Worm (Caenorhabditis elegans) whole organism, L4 larva: Measurements from ENCODE around the gene F13H10.9.
A peak's percentile ranks its signal among the peaks of the same experiment; 100 is the strongest.

Source experiments
- F10B5.3 ChIP-seq: sonication (generic microtip); optimal IDR thresholded peaks from 2 replicates; lab custom pipeline; 2016; ENCODE audit warnings: mild to moderate bottlenecking, missing genetic modification characterization, missing compliant biosample characterization
- F37D6.2 ChIP-seq: sonication (generic microtip); optimal IDR thresholded peaks from 2 replicates; lab custom pipeline; 2016; ENCODE audit warnings: mild to moderate bottlenecking, missing genetic modification characterization, missing compliant biosample characterization
- F44E2.7 ChIP-seq: fragments of 200-800 bp; sonication (Bioruptor generic); IDR thresholded peaks from 2 replicates; pipeline ENCODE4 v2.1.2; 2022; ENCODE audit warnings: missing genetic modification characterization, missing compliant biosample characterization
- T26A8.4 ChIP-seq: fragments of 200-800 bp; sonication (Bioruptor generic); IDR thresholded peaks from 2 replicates; pipeline ENCODE4 v1.3.6; 2022; ENCODE audit warnings: missing genetic modification characterization, missing compliant biosample characterization
- Y105C5A.15 ChIP-seq: fragments of 200-800 bp; sonication (Bioruptor generic); IDR thresholded peaks from 2 replicates; pipeline ENCODE4 v1.3.6; 2022; ENCODE audit warnings: missing genetic modification characterization, missing compliant biosample characterization
- ZK337.2 ChIP-seq: fragments of 200-800 bp; sonication (Bioruptor generic); IDR thresholded peaks from 2 replicates; pipeline ENCODE4 v1.3.6; 2022; ENCODE audit warnings: missing genetic modification reagents, missing genetic modification characterization, missing compliant biosample characterization
- aha-1 ChIP-seq: fragments of 150-350 bp; peaks from one replicate; lab custom pipeline; 2014; ENCODE audit warnings: missing biosample characterization, missing genetic modification characterization
- aly-2 ChIP-seq: sonication (generic microtip); optimal IDR thresholded peaks from 2 replicates; lab custom pipeline; 2018; ENCODE audit warnings: missing biosample characterization, missing genetic modification characterization
- arid-1 ChIP-seq: fragments of 200-800 bp; sonication (Bioruptor generic); conservative IDR thresholded peaks from 2 replicates; pipeline ENCODE4 v1.3.6; 2022; ENCODE audit warnings: missing genetic modification reagents, missing genetic modification characterization, missing compliant biosample characterization
- ceh-44 ChIP-seq: fragments of 200-800 bp; sonication (Bioruptor generic); IDR thresholded peaks from 2 replicates; pipeline ENCODE4 v1.3.6; 2022; ENCODE audit warnings: missing genetic modification reagents, missing genetic modification characterization, missing compliant biosample characterization
- ceh-82 ChIP-seq: sonication (generic microtip); optimal IDR thresholded peaks from 2 replicates; lab custom pipeline; 2017; ENCODE audit warnings: missing biosample characterization, missing genetic modification characterization
- ces-1 ChIP-seq: fragments of 150-350 bp; sonication (generic microtip); optimal IDR thresholded peaks from 4 replicates; lab custom pipeline; 2014; ENCODE audit warnings: missing biosample characterization, missing genetic modification reagents, missing genetic modification characterization
- daf-16 ChIP-seq, 3 experiments: sonication (generic microtip); optimal IDR thresholded peaks; 2 replicates each; lab custom pipeline; 2016 to 2017; ENCODE audit warnings: missing genetic modification characterization in 3 of 3, missing genetic modification reagents in 3 of 3, mild to moderate bottlenecking in 2 of 3, missing compliant biosample characterization in 2 of 3, missing biosample characterization in 1 of 3, moderate library complexity in 1 of 3
- daf-8 ChIP-seq: fragments of 200-800 bp; sonication (Bioruptor generic); IDR thresholded peaks from 2 replicates; pipeline ENCODE4 v1.3.6; 2022; ENCODE audit warnings: missing genetic modification characterization, missing compliant biosample characterization
- dpl-1 ChIP-seq: fragments of 150-350 bp; optimal IDR thresholded peaks from 2 replicates; lab custom pipeline; 2014; ENCODE audit warnings: missing biosample characterization, missing genetic modification reagents, missing genetic modification characterization
- dve-1 ChIP-seq: sonication (generic microtip); optimal IDR thresholded peaks from 2 replicates; lab custom pipeline; 2017; ENCODE audit warnings: antibody characterized with exemption, mild to moderate bottlenecking, missing genetic modification characterization, missing compliant biosample characterization; ENCODE audit not compliant: insufficient read depth
- gei-8 ChIP-seq: fragments of 200-800 bp; sonication (Bioruptor generic); optimal IDR thresholded peaks from 2 replicates; lab custom pipeline; 2018; ENCODE audit warnings: mild to moderate bottlenecking, missing genetic modification characterization, missing compliant biosample characterization
- hif-1 ChIP-seq, 2 experiments: sonication (generic microtip); optimal IDR thresholded peaks; 2 replicates each; lab custom pipeline; 2016 to 2017; ENCODE audit warnings: missing compliant biosample characterization in 2 of 2, missing genetic modification characterization in 2 of 2, missing genetic modification reagents in 2 of 2, missing genotype in 2 of 2, mild to moderate bottlenecking in 1 of 2
- hlh-30 ChIP-seq: sonication (generic microtip); optimal IDR thresholded peaks from 2 replicates; lab custom pipeline; 2017; ENCODE audit warnings: antibody characterized with exemption, mild to moderate bottlenecking, missing genetic modification characterization, missing compliant biosample characterization; ENCODE audit not compliant: insufficient read depth
- jun-1 ChIP-seq: fragments of 150-350 bp; optimal IDR thresholded peaks from 2 replicates; lab custom pipeline; 2014; ENCODE audit warnings: missing biosample characterization, missing genetic modification reagents, missing genetic modification characterization
- lin-38 ChIP-seq: fragments of 200-800 bp; sonication (Bioruptor generic); IDR thresholded peaks from 2 replicates; pipeline ENCODE4 v1.3.6; 2022; ENCODE audit warnings: missing genetic modification reagents, missing genetic modification characterization, missing compliant biosample characterization
- madf-9 ChIP-seq: fragments of 200-800 bp; sonication (Bioruptor generic); conservative IDR thresholded peaks from 2 replicates; pipeline ENCODE4 v1.3.6; 2022; ENCODE audit warnings: missing genetic modification reagents, missing genetic modification characterization, missing compliant biosample characterization
- mdl-1 ChIP-seq, 2 experiments: fragments of 150-350 bp in 1 of 2; sonication (generic microtip) in 1 of 2; optimal IDR thresholded peaks; 2 replicates each; lab custom pipeline; 2014 to 2017; ENCODE audit warnings: missing biosample characterization in 2 of 2, missing genetic modification characterization in 2 of 2
- mdt-29 ChIP-seq: fragments of 200-800 bp; sonication (Bioruptor generic); IDR thresholded peaks from 2 replicates; pipeline ENCODE4 v1.3.6; 2022; ENCODE audit warnings: missing genetic modification reagents, missing genetic modification characterization, missing compliant biosample characterization
- mep-1 ChIP-seq: fragments of 150-350 bp; sonication (generic microtip); optimal IDR thresholded peaks from 3 replicates; lab custom pipeline; 2014; ENCODE audit warnings: missing biosample characterization, missing genetic modification characterization
- mxl-2 ChIP-seq: fragments of 200-800 bp; sonication (Bioruptor generic); conservative IDR thresholded peaks from 2 replicates; pipeline ENCODE4 v1.3.6; 2022; ENCODE audit warnings: missing genetic modification reagents, missing genetic modification characterization, missing compliant biosample characterization
- nhr-102 ChIP-seq: sonication (generic microtip); optimal IDR thresholded peaks from 2 replicates; lab custom pipeline; 2016; ENCODE audit warnings: mild to moderate bottlenecking, missing genetic modification characterization, moderate library complexity, missing compliant biosample characterization
- nhr-11 ChIP-seq: fragments of 150-350 bp; optimal IDR thresholded peaks from 2 replicates; lab custom pipeline; 2014; ENCODE audit warnings: missing biosample characterization, missing genetic modification characterization
- nhr-76 ChIP-seq: fragments of 150-350 bp; optimal IDR thresholded peaks from 2 replicates; lab custom pipeline; 2014; ENCODE audit warnings: missing biosample characterization, missing genetic modification characterization
- pqm-1 ChIP-seq: sonication (generic microtip); optimal IDR thresholded peaks from 2 replicates; lab custom pipeline; 2017; ENCODE audit warnings: missing biosample characterization, missing genetic modification characterization
- rbr-2 ChIP-seq: sonication (generic microtip); optimal IDR thresholded peaks from 2 replicates; lab custom pipeline; 2016; ENCODE audit warnings: missing genotype, missing genetic modification characterization, missing compliant biosample characterization
- set-16 ChIP-seq: fragments of 200-800 bp; sonication (Bioruptor generic); IDR thresholded peaks from 2 replicates; pipeline ENCODE4 v1.3.6; 2022; ENCODE audit warnings: missing genetic modification reagents, missing genetic modification characterization, missing compliant biosample characterization
- skn-1 ChIP-seq: fragments of 150-350 bp; optimal IDR thresholded peaks from 2 replicates; lab custom pipeline; 2014; ENCODE audit warnings: missing biosample characterization, missing genetic modification characterization
- snpc-1.2 ChIP-seq: fragments of 200-800 bp; sonication (Bioruptor generic); IDR thresholded peaks from 2 replicates; pipeline ENCODE4 v1.3.6; 2022; ENCODE audit warnings: missing genetic modification reagents, missing genetic modification characterization, missing compliant biosample characterization
- snpc-4 ChIP-seq: fragments of 150-350 bp; optimal IDR thresholded peaks from 2 replicates; lab custom pipeline; 2014; ENCODE audit warnings: missing biosample characterization, missing genetic modification characterization
- spr-1 ChIP-seq: sonication (generic microtip); optimal IDR thresholded peaks from 2 replicates; lab custom pipeline; 2016; ENCODE audit warnings: mild to moderate bottlenecking, missing genetic modification characterization, missing compliant biosample characterization
- unc-62 ChIP-seq, 3 experiments: fragments of 150-350 bp in 1 of 3; sonication (generic microtip); optimal IDR thresholded peaks in 2 of 3; peaks in 1 of 3; 1 replicate in 1 of 3; 2 replicates in 2 of 3; lab custom pipeline; 2014 to 2017; ENCODE audit warnings: missing biosample characterization in 3 of 3, missing genetic modification characterization in 3 of 3, missing genetic modification reagents in 3 of 3, missing genotype in 1 of 3
- zag-1 ChIP-seq: fragments of 150-350 bp; optimal IDR thresholded peaks from 2 replicates; lab custom pipeline; 2014; ENCODE audit warnings: missing biosample characterization, missing genetic modification characterization
- zfp-3 ChIP-seq: fragments of 200-800 bp; sonication (Bioruptor generic); conservative IDR thresholded peaks from 2 replicates; pipeline ENCODE4 v1.3.6; 2022; ENCODE audit warnings: missing genetic modification reagents, missing genetic modification characterization, missing compliant biosample characterization
- zip-11 ChIP-seq: fragments of 200-800 bp; sonication (Bioruptor generic); IDR thresholded peaks from 2 replicates; pipeline ENCODE4 v1.3.6; 2022; ENCODE audit warnings: missing genetic modification characterization, missing compliant biosample characterization
- ztf-7 ChIP-seq: fragments of 150-350 bp; optimal IDR thresholded peaks from 2 replicates; lab custom pipeline; 2014; ENCODE audit warnings: missing biosample characterization, missing genetic modification characterization

F13H10.9 gene

ce11 chrIV:11037118-11037719, 35.5 kb downstream of the F13H10.9 start (continued):
- peak; percentile 11 for TF ChIP-seq ces-1 (GFP tag; lab: Kevin White, UChicago)
- no peak for TF ChIP-seq snpc-4
- no peak for TF ChIP-seq rbr-2 (tag; lab: Kevin White, UChicago)
- no peak for TF ChIP-seq spr-1 (tag; lab: Kevin White, UChicago)
- TF ChIP-seq zip-11 (GFP tag; lab: Robert Waterston, UW), result no peak
- TF ChIP-seq skn-1 (tag; lab: Kevin White, UChicago), result no peak
- TF ChIP-seq zag-1 (tag; lab: Kevin White, UChicago), result no peak
- no peak for TF ChIP-seq ZK337.2 (GFP tag; lab: Robert Waterston, UW)
- no peak for TF ChIP-seq ceh-82 (tag; lab: Kevin White, UChicago)
- no peak for TF ChIP-seq mdt-29 (GFP tag; lab: Robert Waterston, UW)
- no peak for TF ChIP-seq mep-1 (tag; lab: Kevin White, UChicago)
- TF ChIP-seq daf-16 (GFP tag; optimal IDR thresholded peaks at IDR 0.05; lab: Kevin White, UChicago), result no peak
- peak; percentile 74 for TF ChIP-seq daf-16 (tag; optimal IDR thresholded peaks at IDR 0.05; lab: Kevin White, UChicago)
- TF ChIP-seq aly-2 (tag; lab: Kevin White, UChicago), result no peak
- 0 out of 2 replicates have a peak, but pooled peaks have one; percentile 18 for TF ChIP-seq arid-1 (GFP tag; lab: Robert Waterston, UW)
- TF ChIP-seq jun-1 (tag; lab: Kevin White, UChicago), result no peak
- no peak for TF ChIP-seq snpc-1.2
- no peak for TF ChIP-seq hlh-30
- TF ChIP-seq T26A8.4, result 0 out of 2 replicates have a peak, but pooled peaks have one; percentile 33
- no peak for TF ChIP-seq ztf-7 (tag; lab: Kevin White, UChicago)
- no peak for TF ChIP-seq F44E2.7 (GFP tag; lab: Robert Waterston, UW)
- TF ChIP-seq F37D6.2 (tag; lab: Kevin White, UChicago), result no peak
- no peak for TF ChIP-seq F10B5.3 (tag; lab: Kevin White, UChicago)
- peak; percentile 38 for TF ChIP-seq pqm-1 (tag; lab: Kevin White, UChicago)
- TF ChIP-seq Y105C5A.15, result no peak
- TF ChIP-seq gei-8 (GFP tag; lab: Kevin White, UChicago), result no peak
- no peak for TF ChIP-seq mxl-2 (GFP tag; lab: Robert Waterston, UW)
- TF ChIP-seq mdl-1 (tag; optimal IDR thresholded peaks at IDR 0.05; lab: Kevin White, UChicago), result no peak
- no peak for TF ChIP-seq ceh-44 (GFP tag; lab: Robert Waterston, UW)
- no peak for TF ChIP-seq dpl-1 (GFP tag; lab: Kevin White, UChicago)
- no peak for TF ChIP-seq set-16
- no peak for TF ChIP-seq hif-1 (tag; optimal IDR thresholded peaks at IDR 0.05; lab: Kevin White, UChicago)
- no peak for TF ChIP-seq madf-9 (GFP tag; lab: Robert Waterston, UW)
- TF ChIP-seq daf-8 (GFP tag; lab: Robert Waterston, UW), result no peak
- TF ChIP-seq nhr-76 (tag; lab: Kevin White, UChicago), result no peak
- TF ChIP-seq lin-38 (GFP tag; lab: Robert Waterston, UW), result peak; percentile 14
- no peak for TF ChIP-seq zfp-3 (GFP tag; lab: Robert Waterston, UW)
- no peak for TF ChIP-seq nhr-102 (tag; lab: Kevin White, UChicago)
- TF ChIP-seq dve-1 (tag; lab: Kevin White, UChicago), result peak; percentile 50
- TF ChIP-seq nhr-11 (tag; lab: Kevin White, UChicago), result no peak
- peak; percentile 30 for TF ChIP-seq aha-1 (tag; lab: Kevin White, UChicago)

- TF ChIP-seq nhr-76 (tag; lab: Kevin White, UChicago), result no peak
- TF ChIP-seq unc-62 (GFP tag; optimal IDR thresholded peaks at IDR 0.05 in 1 of 2; lab: Kevin White, UChicago), result peak in 1 of 2 experiments; percentile 43
- TF ChIP-seq unc-62 (tag; optimal IDR thresholded peaks at IDR 0.05; lab: Kevin White, UChicago), result no peak
These were observed 36.5 kb downstream of the F13H10.9 start for ce11 chrIV:11038218-11038617.
